Worm (Caenorhabditis elegans): ENCODE data around the gene tut-2.

ce11 chrV:10687601-10688000, 29.6 kb downstream of the tut-2 start, which contains the start of gene F29F11.20:
- TF ChIP-seq zag-1 (tag; optimal IDR thresholded peaks at IDR 0.05) (no peak), egl-5 (tag; optimal IDR thresholded peaks at IDR 0.05) (no peak), nhr-12 (tag; optimal IDR thresholded peaks at IDR 0.05) (no peak), nhr-76 (tag; optimal IDR thresholded peaks at IDR 0.05) (no peak), R02D3.7 (tag; optimal IDR thresholded peaks at IDR 0.05) (no peak)
